Worm (Caenorhabditis elegans) whole organism, late embryonic: Measurements from ENCODE around the gene C46C2.6.
"Not testable (repeated sequence)": the region's sequence is repeated elsewhere in the genome, so short reads cannot be mapped to it uniquely, and the experiment has no call there.

ENCODE experiments used
- C08G9.2 ChIP-seq: sonication (generic microtip); optimal IDR thresholded peaks from 2 replicates; lab custom pipeline; 2016; ENCODE audit warnings: mild to moderate bottlenecking, missing genetic modification characterization, moderate library complexity, missing compliant biosample characterization
- F13H6.1 ChIP-seq: sonication (generic microtip); optimal IDR thresholded peaks from 2 replicates; lab custom pipeline; 2016; ENCODE audit warnings: missing genetic modification characterization, missing compliant biosample characterization
- K02D7.2 ChIP-seq: sonication (generic microtip); optimal IDR thresholded peaks from 2 replicates; lab custom pipeline; 2017; ENCODE audit warnings: mild to moderate bottlenecking, missing genetic modification characterization, missing compliant biosample characterization
- T23F11.4 ChIP-seq: fragments of 200-800 bp; sonication (Bioruptor generic); optimal IDR thresholded peaks from 2 replicates; lab custom pipeline; 2018; ENCODE audit warnings: mild to moderate bottlenecking, missing genetic modification characterization, missing compliant biosample characterization
- ama-1 ChIP-seq: fragments of 150-350 bp; optimal IDR thresholded peaks from 2 replicates; lab custom pipeline; 2014
- ceh-14 ChIP-seq: sonication (generic microtip); optimal IDR thresholded peaks from 2 replicates; lab custom pipeline; 2016; ENCODE audit warnings: missing genotype, missing genetic modification characterization, missing compliant biosample characterization
- ceh-18 ChIP-seq: sonication (generic microtip); optimal IDR thresholded peaks from 2 replicates; lab custom pipeline; 2016; ENCODE audit warnings: missing genetic modification characterization, missing compliant biosample characterization
- ceh-19 ChIP-seq: fragments of 200-800 bp; sonication (Bioruptor generic); optimal IDR thresholded peaks from 2 replicates; lab custom pipeline; 2018; ENCODE audit warnings: mild to moderate bottlenecking, missing genetic modification characterization, missing compliant biosample characterization
- ceh-24 ChIP-seq: sonication (generic microtip); optimal IDR thresholded peaks from 2 replicates; lab custom pipeline; 2016; ENCODE audit warnings: mild to moderate bottlenecking, missing genetic modification characterization, missing compliant biosample characterization
- ceh-34 ChIP-seq: sonication (generic microtip); optimal IDR thresholded peaks from 2 replicates; lab custom pipeline; 2016; ENCODE audit warnings: mild to moderate bottlenecking, missing genetic modification characterization, missing compliant biosample characterization
- ceh-48 ChIP-seq: sonication (generic microtip); optimal IDR thresholded peaks from 2 replicates; lab custom pipeline; 2016; ENCODE audit warnings: missing genetic modification characterization, inconsistent platforms, missing compliant biosample characterization
- ceh-9 ChIP-seq: sonication (generic microtip); optimal IDR thresholded peaks from 2 replicates; lab custom pipeline; 2016; ENCODE audit warnings: mild to moderate bottlenecking, missing genetic modification characterization, inconsistent platforms, missing compliant biosample characterization
- dmd-4 ChIP-seq: sonication (generic microtip); optimal IDR thresholded peaks from 2 replicates; lab custom pipeline; 2016; ENCODE audit warnings: borderline replicate concordance, missing genetic modification characterization, missing compliant biosample characterization
- dve-1 ChIP-seq: sonication (generic microtip); optimal IDR thresholded peaks from 2 replicates; lab custom pipeline; 2017; ENCODE audit warnings: antibody characterized with exemption, mild to moderate bottlenecking, missing genetic modification characterization, missing compliant biosample characterization
- elt-2 ChIP-seq: sonication (generic microtip); optimal IDR thresholded peaks from 2 replicates; lab custom pipeline; 2016; ENCODE audit warnings: missing genetic modification reagents, missing genetic modification characterization, missing compliant biosample characterization
- elt-4 ChIP-seq: sonication (generic microtip); optimal IDR thresholded peaks from 2 replicates; lab custom pipeline; 2016; ENCODE audit warnings: missing genetic modification characterization, missing compliant biosample characterization
- fax-1 ChIP-seq: sonication (generic microtip); optimal IDR thresholded peaks from 2 replicates; lab custom pipeline; 2016; ENCODE audit warnings: missing genotype, missing genetic modification characterization, missing compliant biosample characterization
- fkh-10 ChIP-seq: fragments of 150-350 bp; optimal IDR thresholded peaks from 2 replicates; lab custom pipeline; 2014; ENCODE audit warnings: missing biosample characterization, missing genetic modification reagents, missing genetic modification characterization
- hlh-15 ChIP-seq: sonication (generic microtip); optimal IDR thresholded peaks from 2 replicates; lab custom pipeline; 2016; ENCODE audit warnings: missing genetic modification characterization, missing compliant biosample characterization
- hlh-30 ChIP-seq: sonication (generic microtip); optimal IDR thresholded peaks from 2 replicates; lab custom pipeline; 2017; ENCODE audit warnings: antibody characterized with exemption, missing genetic modification characterization, missing compliant biosample characterization; ENCODE audit not compliant: insufficient read depth
- lim-6 ChIP-seq: sonication (generic microtip); optimal IDR thresholded peaks from 2 replicates; lab custom pipeline; 2016; ENCODE audit warnings: missing genetic modification characterization, missing compliant biosample characterization
- mec-3 ChIP-seq: sonication (generic microtip); optimal IDR thresholded peaks from 2 replicates; lab custom pipeline; 2016; ENCODE audit warnings: borderline replicate concordance, missing genetic modification characterization, missing compliant biosample characterization
- nhr-11 ChIP-seq: fragments of 150-350 bp; optimal IDR thresholded peaks from 2 replicates; lab custom pipeline; 2014; ENCODE audit warnings: missing biosample characterization, missing genetic modification characterization
- npax-4 ChIP-seq: sonication (generic microtip); optimal IDR thresholded peaks from 2 replicates; lab custom pipeline; 2016; ENCODE audit warnings: missing genetic modification characterization, missing compliant biosample characterization
- pax-1 ChIP-seq: fragments of 150-350 bp; optimal IDR thresholded peaks from 2 replicates; lab custom pipeline; 2014; ENCODE audit warnings: missing biosample characterization, missing genetic modification characterization
- pqm-1 ChIP-seq: sonication (generic microtip); optimal IDR thresholded peaks from 2 replicates; lab custom pipeline; 2016; ENCODE audit warnings: missing genetic modification characterization, missing compliant biosample characterization
- rnt-1 ChIP-seq: sonication (generic microtip); optimal IDR thresholded peaks from 2 replicates; lab custom pipeline; 2016; ENCODE audit warnings: missing genetic modification characterization, missing compliant biosample characterization
- sox-4 ChIP-seq: sonication (generic microtip); optimal IDR thresholded peaks from 2 replicates; lab custom pipeline; 2017; ENCODE audit warnings: mild to moderate bottlenecking, missing genetic modification characterization, inconsistent platforms, missing compliant biosample characterization
- syd-9 ChIP-seq: sonication (generic microtip); optimal IDR thresholded peaks from 2 replicates; lab custom pipeline; 2016; ENCODE audit warnings: mild to moderate bottlenecking, missing genetic modification characterization, moderate library complexity, missing compliant biosample characterization
- tbx-2 ChIP-seq: sonication (generic microtip); optimal IDR thresholded peaks from 2 replicates; lab custom pipeline; 2016; ENCODE audit warnings: missing genetic modification characterization, missing compliant biosample characterization
- tbx-7 ChIP-seq: sonication (generic microtip); optimal IDR thresholded peaks from 2 replicates; lab custom pipeline; 2016; ENCODE audit warnings: missing genotype, missing genetic modification characterization, missing compliant biosample characterization
- ttx-3 ChIP-seq: sonication (generic microtip); optimal IDR thresholded peaks from 2 replicates; lab custom pipeline; 2016; ENCODE audit warnings: missing genetic modification reagents, missing genetic modification characterization, missing compliant biosample characterization
- unc-42 ChIP-seq: sonication (generic microtip); optimal IDR thresholded peaks from 2 replicates; lab custom pipeline; 2016; ENCODE audit warnings: missing genotype, missing genetic modification characterization, missing compliant biosample characterization
- unc-86 ChIP-seq: sonication (generic microtip); optimal IDR thresholded peaks from 2 replicates; lab custom pipeline; 2016; ENCODE audit warnings: missing genetic modification characterization, missing compliant biosample characterization
- ztf-16 ChIP-seq: sonication (generic microtip); optimal IDR thresholded peaks from 2 replicates; lab custom pipeline; 2017; ENCODE audit warnings: missing genetic modification characterization, missing compliant biosample characterization

C46C2.6 gene

ce11 chrIV:9243670-9244069 is 31.4 kb downstream of the C46C2.6 start, which contains the start of gene rab-28:
Gene rab-28 (minus strand): TSS chrIV:9244012.
- TF ChIP-seq elt-4 (tag; lab: Kevin White, UChicago) (no peak), sox-4 (tag; lab: Kevin White, UChicago) (no peak), npax-4 (no peak), lim-6 (tag; lab: Kevin White, UChicago) (no peak), unc-42 (tag; lab: Kevin White, UChicago) (no peak), ama-1 (lab: Kevin White, UChicago) (no peak), ceh-18 (tag; lab: Kevin White, UChicago) (no peak), C08G9.2 (tag; lab: Kevin White, UChicago) (no peak), tbx-2 (tag; lab: Kevin White, UChicago) (no peak), rnt-1 (tag; lab: Kevin White, UChicago) (no peak), nhr-11 (tag; lab: Kevin White, UChicago) (no peak), syd-9 (no peak), ceh-9 (no peak), mec-3 (tag; lab: Kevin White, UChicago) (no peak), unc-86 (tag; lab: Kevin White, UChicago) (no peak), ceh-24 (no peak), ttx-3 (tag; lab: Kevin White, UChicago) (no peak), pqm-1 (no peak), dmd-4 (tag; lab: Kevin White, UChicago) (no peak), ztf-16 (tag; lab: Kevin White, UChicago) (no peak)
- TF ChIP-seq, all 69 proteins: peak for 0

ce11 chrIV:9245423-9245822 is 33.2 kb downstream of the C46C2.6 start, which contains the start of gene Y11D7A.5:
Gene Y11D7A.5 (minus strand): TSS chrIV:9245523.
- TF ChIP-seq F13H6.1 (tag; lab: Kevin White, UChicago) (no peak), lim-6 (tag; lab: Kevin White, UChicago) (no peak), tbx-7 (tag; lab: Kevin White, UChicago) (no peak)

- not testable (repeated sequence) for TF ChIP-seq rnt-1, dve-1, ceh-48 (tag; lab: Kevin White, UChicago)
- TF ChIP-seq, all 69 proteins: peak for 0; not testable (repeated sequence) for 69
Observed at ce11 chrIV:9249219-9249618, 37.0 kb downstream of the C46C2.6 start, which contains the start of gene Y11D7A.7. Gene Y11D7A.7 (plus strand): TSS chrIV:9249519.

ce11 chrIV:9251079-9251478 is 38.9 kb downstream of the C46C2.6 start, which contains the start of gene Y11D7A.8:
Gene Y11D7A.8 (plus strand): TSS chrIV:9251379.
- TF ChIP-seq syd-9: no peak
- no peak for TF ChIP-seq pax-1 (tag; lab: Kevin White, UChicago)
- TF ChIP-seq ztf-16 (tag; lab: Kevin White, UChicago): no peak
- no peak for TF ChIP-seq fkh-10 (GFP tag; lab: Kevin White, UChicago)
- TF ChIP-seq K02D7.2 (tag; lab: Kevin White, UChicago): no peak
- no peak for TF ChIP-seq ceh-19
- TF ChIP-seq fax-1 (tag; lab: Kevin White, UChicago): no peak
- TF ChIP-seq ama-1 (lab: Kevin White, UChicago): no peak
- TF ChIP-seq hlh-30 (tag; lab: Kevin White, UChicago): no peak
- no peak for TF ChIP-seq hlh-15 (tag; lab: Kevin White, UChicago)
- TF ChIP-seq unc-42 (tag; lab: Kevin White, UChicago): no peak
- TF ChIP-seq sox-4 (tag; lab: Kevin White, UChicago): no peak
- no peak for TF ChIP-seq F13H6.1 (tag; lab: Kevin White, UChicago)

- TF ChIP-seq ztf-16 (tag; lab: Kevin White, UChicago): no peak
Observed at ce11 chrIV:9256017-9256416, 43.8 kb downstream of the C46C2.6 start, which contains the start of gene Y11D7A.9. Gene Y11D7A.9 (minus strand): TSS chrIV:9256117.

ce11 chrIV:9256865-9257264 is 44.6 kb downstream of the C46C2.6 start:
- TF ChIP-seq dmd-4 (tag; lab: Kevin White, UChicago) (no peak), elt-2 (tag; lab: Kevin White, UChicago) (no peak), ceh-34 (no peak), ztf-16 (tag; lab: Kevin White, UChicago) (no peak), T23F11.4 (GFP tag; lab: Kevin White, UChicago) (no peak), ceh-14 (tag; lab: Kevin White, UChicago) (no peak), ama-1 (lab: Kevin White, UChicago) (no peak)
